Fruit fly (Drosophila melanogaster): Measurements from ENCODE around the gene CG12003.
A peak's percentile ranks its signal among the peaks of the same experiment; 100 is the strongest.

Gene CG12003

dm6 chr3L:1579169-1579853 lies 14.1 kb downstream of the CG12003 start (continued):
- TF ChIP-seq CG18599 (GFP tag; optimal IDR thresholded peaks at IDR 0.05) = peak; percentile 72
- TF ChIP-seq dan (GFP tag; IDR thresholded peaks at IDR 0.05) = no peak
- TF ChIP-seq crp (GFP tag; optimal IDR thresholded peaks at IDR 0.05) = peak in 1 of 2 experiments; percentile 27
- peak; percentile 78 for TF ChIP-seq org-1 (GFP tag; optimal IDR thresholded peaks at IDR 0.05)
- peak; percentile 41 for TF ChIP-seq kay (GFP tag; optimal IDR thresholded peaks at IDR 0.05)
- peak; percentile 47 for TF ChIP-seq Ssrp (tag; optimal IDR thresholded peaks at IDR 0.05)
- TF ChIP-seq gcm2 (GFP tag; optimal IDR thresholded peaks at IDR 0.05) = peak; percentile 1
- no peak for TF ChIP-seq tna (GFP tag; IDR thresholded peaks at IDR 0.05; ENCODE audit: partially characterized antibody)
- peak; percentile 73 for TF ChIP-seq CG6254 (GFP tag; optimal IDR thresholded peaks at IDR 0.05)
- peak; percentile 93 for TF ChIP-seq Kr (GFP tag; optimal IDR thresholded peaks at IDR 0.05)
- no peak for TF ChIP-seq Bgb (GFP tag; IDR thresholded peaks at IDR 0.05; ENCODE audit: partially characterized antibody)
- no peak for TF ChIP-seq CG14860 (GFP tag; IDR thresholded peaks at IDR 0.05; ENCODE audit: partially characterized antibody)
- peak; percentile 46 for TF ChIP-seq tio (GFP tag; optimal IDR thresholded peaks at IDR 0.05)
- TF ChIP-seq odd (GFP tag; optimal IDR thresholded peaks at IDR 0.05) = peak; percentile 76
- peak; percentile 43 for TF ChIP-seq run (tag; optimal IDR thresholded peaks at IDR 0.05)
- TF ChIP-seq Mrtf (GFP tag; IDR thresholded peaks at IDR 0.05) = no peak
- TF ChIP-seq CG32772 (GFP tag; IDR thresholded peaks at IDR 0.05) = 0 out of 2 replicates have a peak, but pooled peaks have one; percentile 27
- TF ChIP-seq chm (GFP tag; IDR thresholded peaks at IDR 0.05) = peak; percentile 73
- TF ChIP-seq Doc2 (GFP tag; IDR thresholded peaks at IDR 0.05) = no peak
- peak; percentile 88 for TF ChIP-seq CG33557 (GFP tag; optimal IDR thresholded peaks at IDR 0.05)
- peak; percentile 29 for TF ChIP-seq CG3065 (GFP tag; optimal IDR thresholded peaks at IDR 0.05)
- TF ChIP-seq p53 (GFP tag; optimal IDR thresholded peaks at IDR 0.05) = peak; percentile 19
- TF ChIP-seq CG10543 (GFP tag; optimal IDR thresholded peaks at IDR 0.05) = peak; percentile 48
- peak; percentile 60 for TF ChIP-seq ind (GFP tag; optimal IDR thresholded peaks at IDR 0.05)
- peak; percentile 56 for TF ChIP-seq CG34376 (GFP tag; optimal IDR thresholded peaks at IDR 0.05)
- TF ChIP-seq BEAF-32 (GFP tag; optimal IDR thresholded peaks at IDR 0.05) = no peak
- TF ChIP-seq CG4730 (GFP tag; IDR thresholded peaks at IDR 0.05) = peak; percentile 49; the same call in 1 of the 2 replicates
- peak; percentile 10 for TF ChIP-seq CG6654 (GFP tag; optimal IDR thresholded peaks at IDR 0.05)
- 0 out of 2 replicates have a peak, but pooled peaks have one; percentile 12 for TF ChIP-seq CG14667 (GFP tag; IDR thresholded peaks at IDR 0.05)
- TF ChIP-seq Drgx (GFP tag; IDR thresholded peaks at IDR 0.05) = no peak
- peak; percentile 1 for TF ChIP-seq bigmax (GFP tag; optimal IDR thresholded peaks at IDR 0.05)
- peak; percentile 78 for TF ChIP-seq CG17359 (tag; optimal IDR thresholded peaks at IDR 0.05)
- no peak for TF ChIP-seq hb (GFP tag; IDR thresholded peaks at IDR 0.05; ENCODE audit: partially characterized antibody)
- TF ChIP-seq CG1529 (GFP tag; optimal IDR thresholded peaks at IDR 0.05) = peak; percentile 81
- TF ChIP-seq CG15073 (GFP tag; optimal IDR thresholded peaks at IDR 0.05) = no peak
- TF ChIP-seq sna (GFP tag; IDR thresholded peaks at IDR 0.05; ENCODE audit: partially characterized antibody) = no peak
- TF ChIP-seq tap (tag; optimal IDR thresholded peaks at IDR 0.05) = peak; percentile 50
- TF ChIP-seq emc (GFP tag; optimal IDR thresholded peaks at IDR 0.05) = no peak
- peak; percentile 18; the same call in 1 of the 2 replicates for TF ChIP-seq CG4404 (GFP tag; IDR thresholded peaks at IDR 0.05)
- TF ChIP-seq CG3163 (GFP tag; optimal IDR thresholded peaks at IDR 0.05) = peak; percentile 57
- peak; percentile 79 for TF ChIP-seq gem (tag; optimal IDR thresholded peaks at IDR 0.05)
- no peak for TF ChIP-seq Poxn (GFP tag; IDR thresholded peaks at IDR 0.05)
- peak; percentile 79 for TF ChIP-seq abd-A (tag; optimal IDR thresholded peaks at IDR 0.05)
- peak; percentile 49 for TF ChIP-seq CG13775 (GFP tag; optimal IDR thresholded peaks at IDR 0.05)
- TF ChIP-seq CG7963 (GFP tag; IDR thresholded peaks at IDR 0.05; ENCODE audit: partially characterized antibody) = no peak
- TF ChIP-seq bsh (GFP tag; optimal IDR thresholded peaks at IDR 0.05) = peak in 1 of 2 experiments; percentile 80
- peak; percentile 10 for TF ChIP-seq kah (GFP tag; optimal IDR thresholded peaks at IDR 0.05)
- TF ChIP-seq Fer1 (GFP tag; optimal IDR thresholded peaks at IDR 0.05) = peak; percentile 78

All from whole organism, embryonic.